Worm (Caenorhabditis elegans) whole organism, L1 larva: ENCODE measurements around the gene F53B1.8.

ENCODE experiments used
- C34B4.2 ChIP-seq: sonication (generic microtip); optimal IDR thresholded peaks from 2 replicates; lab custom pipeline; 2017; ENCODE audit warnings: mild to moderate bottlenecking, missing genetic modification characterization, missing compliant biosample characterization
- aha-1 ChIP-seq: fragments of 150-350 bp; optimal IDR thresholded peaks from 2 replicates; lab custom pipeline; 2014; ENCODE audit warnings: missing biosample characterization, missing genetic modification characterization
- ceh-82 ChIP-seq, 3 experiments: fragments of 150-350 bp in 1 of 3; sonication (generic microtip) in 2 of 3; optimal IDR thresholded peaks; 2 replicates each; lab custom pipeline; 2014 to 2017; ENCODE audit warnings: missing biosample characterization in 3 of 3, missing genetic modification characterization in 3 of 3
- mep-1 ChIP-seq: fragments of 150-350 bp; optimal IDR thresholded peaks from 2 replicates; lab custom pipeline; 2014; ENCODE audit warnings: missing biosample characterization, missing genetic modification characterization
- nhr-11 ChIP-seq: fragments of 150-350 bp; optimal IDR thresholded peaks from 2 replicates; lab custom pipeline; 2014; ENCODE audit warnings: missing biosample characterization, missing genetic modification characterization
- nhr-237 ChIP-seq: fragments of 150-350 bp; optimal IDR thresholded peaks from 2 replicates; lab custom pipeline; 2014; ENCODE audit warnings: missing biosample characterization, missing genetic modification characterization
- rnt-1 ChIP-seq: sonication (generic microtip); optimal IDR thresholded peaks from 2 replicates; lab custom pipeline; 2016; ENCODE audit warnings: mild to moderate bottlenecking, missing genetic modification characterization, moderate library complexity, missing compliant biosample characterization
- skn-1 ChIP-seq: fragments of 150-350 bp; optimal IDR thresholded peaks from 2 replicates; lab custom pipeline; 2014; ENCODE audit warnings: missing biosample characterization, missing genetic modification characterization
- snpc-4 ChIP-seq: fragments of 150-350 bp; optimal IDR thresholded peaks from 2 replicates; lab custom pipeline; 2014; ENCODE audit warnings: missing biosample characterization, missing genetic modification characterization
- sptf-1 ChIP-seq: fragments of 150-350 bp; optimal IDR thresholded peaks from 2 replicates; lab custom pipeline; 2014; ENCODE audit warnings: missing biosample characterization, missing genetic modification characterization

DNA sequence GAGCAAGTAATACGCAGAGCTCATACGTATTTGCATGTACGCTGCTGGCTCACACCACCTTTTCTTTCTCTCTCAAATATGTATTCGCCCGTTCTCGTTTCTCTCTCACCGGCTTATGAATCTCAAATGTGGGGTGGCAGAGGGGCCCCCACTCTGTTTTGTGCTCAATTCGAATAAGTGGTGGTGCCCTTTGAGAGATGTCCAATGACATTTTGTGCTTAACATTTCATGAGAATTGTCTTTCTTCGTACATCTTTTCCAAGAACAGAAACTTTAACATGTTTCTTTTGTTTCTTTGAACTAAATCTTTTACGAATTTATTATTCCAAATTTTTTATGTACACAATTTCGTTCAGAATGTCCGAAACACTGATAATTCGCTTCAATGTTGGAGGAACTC, 46.0 kb downstream of the F53B1.8 start, which contains the start of gene F49H12.3:
- no peak for TF ChIP-seq snpc-4 (tag; lab: Kevin White, UChicago)
- no peak for TF ChIP-seq mep-1 (tag; lab: Kevin White, UChicago)
- TF ChIP-seq ceh-82 (tag; optimal IDR thresholded peaks at IDR 0.05; lab: Kevin White, UChicago) = no peak
- TF ChIP-seq nhr-237 (tag; lab: Kevin White, UChicago) = no peak
- TF ChIP-seq aha-1 = no peak
- no peak for TF ChIP-seq skn-1 (tag; lab: Kevin White, UChicago)
- no peak for TF ChIP-seq sptf-1 (tag; lab: Kevin White, UChicago)
- TF ChIP-seq rnt-1 (tag; lab: Kevin White, UChicago) = no peak
- TF ChIP-seq nhr-11 (tag; lab: Kevin White, UChicago) = no peak
- TF ChIP-seq C34B4.2 (tag; lab: Kevin White, UChicago) = no peak
